Fruit fly (Drosophila melanogaster) whole organism, embryonic: ENCODE measurements around the gene sob.

Experiments used
- Awh ChIP-seq: fragments of 200-800 bp; sonication (Bioruptor generic); IDR thresholded peaks from 2 replicates; pipeline ENCODE4, ENCODE4 v1.3.6; 2022; ENCODE audit warnings: missing biosample characterization, missing genetic modification characterization
- B-H2 ChIP-seq: fragments of 200-800 bp; sonication (Bioruptor generic); optimal IDR thresholded peaks from 2 replicates; lab custom pipeline; 2018; ENCODE audit warnings: missing biosample characterization, mild to moderate bottlenecking, missing genetic modification characterization
- CG10959 ChIP-seq: fragments of 200-800 bp; sonication (Bioruptor generic); IDR thresholded peaks from 2 replicates; pipeline ENCODE4 v1.3.6; 2022; ENCODE audit warnings: missing biosample characterization, missing genetic modification characterization
- CG13775 ChIP-seq: fragments of 200-800 bp; sonication (Bioruptor generic); optimal IDR thresholded peaks from 3 replicates; lab custom pipeline; 2017; ENCODE audit warnings: missing biosample characterization, mild to moderate bottlenecking, missing genetic modification characterization
- CG14014 ChIP-seq: fragments of 200-800 bp; sonication (Bioruptor generic); IDR thresholded peaks from 2 replicates; pipeline ENCODE4 v1.3.6; 2022; ENCODE audit warnings: missing biosample characterization, missing genetic modification characterization
- CG14441 ChIP-seq: fragments of 200-800 bp; sonication (Bioruptor generic); IDR thresholded peaks from 2 replicates; pipeline ENCODE4 v1.3.6; 2022; ENCODE audit warnings: missing biosample characterization, missing genetic modification characterization
- CG14667 ChIP-seq: fragments of 200-800 bp; sonication (Bioruptor generic); IDR thresholded peaks from 2 replicates; pipeline ENCODE4 v1.3.6; 2022; ENCODE audit warnings: missing biosample characterization, missing genetic modification characterization
- CG1603 ChIP-seq: fragments of 200-800 bp; sonication (Bioruptor generic); optimal IDR thresholded peaks from 2 replicates; lab custom pipeline; 2019; ENCODE audit warnings: missing biosample characterization, mild to moderate bottlenecking, missing genetic modification characterization, moderate library complexity
- CG17361 ChIP-seq: fragments of 200-800 bp; sonication (Bioruptor generic); IDR thresholded peaks from 3 replicates; pipeline ENCODE4 v1.3.6; 2022; ENCODE audit warnings: missing biosample characterization, missing genetic modification characterization
- CG17568 ChIP-seq: fragments of 200-800 bp; sonication (Bioruptor generic); optimal IDR thresholded peaks from 2 replicates; lab custom pipeline; 2018; ENCODE audit warnings: missing biosample characterization, mild to moderate bottlenecking, missing genetic modification characterization, moderate library complexity
- CG18764 ChIP-seq: fragments of 200-800 bp; sonication (Bioruptor generic); optimal IDR thresholded peaks from 3 replicates; lab custom pipeline; 2016; ENCODE audit warnings: missing biosample characterization, missing genetic modification characterization
- CG30020 ChIP-seq: fragments of 200-800 bp; optimal IDR thresholded peaks from 2 replicates; lab custom pipeline; 2019; ENCODE audit warnings: missing biosample characterization, mild to moderate bottlenecking, missing genetic modification characterization, moderate library complexity
- CG32772 ChIP-seq: fragments of 200-800 bp; sonication (Bioruptor generic); IDR thresholded peaks from 2 replicates; pipeline ENCODE4 v1.3.6; 2022; ENCODE audit warnings: missing biosample characterization, missing genetic modification characterization
- CG3281 ChIP-seq: fragments of 200-800 bp; sonication (Bioruptor generic); optimal IDR thresholded peaks from 3 replicates; lab custom pipeline; 2017; ENCODE audit warnings: missing biosample characterization, mild to moderate bottlenecking, missing genetic modification characterization
- CG3726 ChIP-seq: fragments of 200-800 bp; sonication (Bioruptor generic); IDR thresholded peaks from 3 replicates; pipeline ENCODE4, ENCODE4 v1.3.6; 2022; ENCODE audit warnings: missing biosample characterization, missing genetic modification characterization
- CG4424 ChIP-seq: fragments of 200-800 bp; sonication (Bioruptor generic); optimal IDR thresholded peaks from 3 replicates; lab custom pipeline; 2016; ENCODE audit warnings: missing biosample characterization, missing genetic modification characterization
- CG7372 ChIP-seq: fragments of 200-800 bp; sonication (Bioruptor generic); IDR thresholded peaks from 2 replicates; pipeline ENCODE4 v1.3.6; 2022; ENCODE audit warnings: missing biosample characterization, missing genetic modification characterization
- CG7839 ChIP-seq: fragments of 200-800 bp; sonication (Bioruptor generic); optimal IDR thresholded peaks from 3 replicates; lab custom pipeline; 2018; ENCODE audit warnings: missing biosample characterization, mild to moderate bottlenecking, missing genetic modification characterization, moderate library complexity
- CG8388 ChIP-seq: fragments of 200-800 bp; sonication (Bioruptor generic); optimal IDR thresholded peaks from 2 replicates; lab custom pipeline; 2019; ENCODE audit warnings: missing biosample characterization, mild to moderate bottlenecking, missing genetic modification characterization, moderate library complexity
- CG9215 ChIP-seq: fragments of 200-800 bp; sonication (Bioruptor generic); IDR thresholded peaks from 2 replicates; pipeline ENCODE4 v1.3.6; 2022; ENCODE audit warnings: missing biosample characterization, missing genetic modification characterization
- CG9727 ChIP-seq: fragments of 200-800 bp; sonication (Bioruptor generic); optimal IDR thresholded peaks from 3 replicates; lab custom pipeline; 2017; ENCODE audit warnings: missing biosample characterization, mild to moderate bottlenecking, missing genetic modification characterization
- CG9817 ChIP-seq: fragments of 200-800 bp; sonication (Bioruptor generic); optimal IDR thresholded peaks from 2 replicates; lab custom pipeline; 2018; ENCODE audit warnings: missing biosample characterization, mild to moderate bottlenecking, missing genetic modification characterization, moderate library complexity
- Camta ChIP-seq: fragments of 200-800 bp; sonication (Bioruptor generic); optimal IDR thresholded peaks from 2 replicates; lab custom pipeline; 2016; ENCODE audit warnings: missing biosample characterization, missing genetic modification characterization
- Dfd ChIP-seq, 2 experiments: fragments of >200 bp; optimal IDR thresholded peaks; 2 replicates each; lab custom pipeline; 2017; ENCODE audit warnings: missing biosample characterization in 2 of 2, missing genetic modification characterization in 2 of 2
- Dip2 ChIP-seq: fragments of 200-800 bp; sonication (Bioruptor generic); IDR thresholded peaks from 2 replicates; pipeline ENCODE4 v1.3.6; 2022; ENCODE audit warnings: missing biosample characterization, missing genetic modification characterization
- E2f2 ChIP-seq: fragments of 200-800 bp; sonication (Bioruptor generic); IDR thresholded peaks from 2 replicates; pipeline ENCODE4 v1.3.6; 2022; ENCODE audit warnings: missing biosample characterization, missing genetic modification characterization
- Lhr ChIP-seq: fragments of 200-800 bp; sonication (Bioruptor generic); optimal IDR thresholded peaks from 3 replicates; lab custom pipeline; 2017; ENCODE audit warnings: mild to moderate bottlenecking, missing biosample characterization, missing genetic modification reagents, missing genetic modification characterization
- Mad ChIP-seq: fragments of 200-800 bp; sonication (Bioruptor generic); optimal IDR thresholded peaks from 2 replicates; lab custom pipeline; 2016; ENCODE audit warnings: missing biosample characterization, missing genetic modification characterization
- Myb ChIP-seq: fragments of 200-800 bp; sonication (Bioruptor generic); optimal IDR thresholded peaks from 2 replicates; lab custom pipeline; 2016; ENCODE audit warnings: missing biosample characterization, missing genetic modification characterization
- NC2α ChIP-seq: fragments of 200-800 bp; sonication (Bioruptor generic); optimal IDR thresholded peaks from 2 replicates; lab custom pipeline; 2016; ENCODE audit warnings: missing biosample characterization, missing genetic modification characterization
- NFAT ChIP-seq: fragments of 200-800 bp; sonication (Bioruptor generic); IDR thresholded peaks from 2 replicates; pipeline ENCODE4 v1.3.6; 2022; ENCODE audit warnings: missing biosample characterization, missing genetic modification characterization
- Pdp1 ChIP-seq, 2 experiments: fragments of 200-800 bp; sonication (Bioruptor generic); optimal IDR thresholded peaks; 3 replicates each; lab custom pipeline; 2016; ENCODE audit warnings: missing biosample characterization in 2 of 2, missing genetic modification characterization in 2 of 2, mild to moderate bottlenecking in 1 of 2, moderate library complexity in 1 of 2
- Rfx ChIP-seq: fragments of 200-800 bp; sonication (Bioruptor generic); IDR thresholded peaks from 2 replicates; pipeline ENCODE4 v1.3.6; 2022; ENCODE audit warnings: missing biosample characterization, missing genetic modification characterization
- Rx ChIP-seq: fragments of 200-800 bp; sonication (Bioruptor generic); IDR thresholded peaks from 2 replicates; pipeline ENCODE4 v1.3.6; 2022; ENCODE audit warnings: missing biosample characterization, missing genetic modification characterization
- Side ChIP-seq: fragments of 200-800 bp; sonication (Bioruptor generic); optimal IDR thresholded peaks from 2 replicates; lab custom pipeline; 2016; ENCODE audit warnings: missing biosample characterization, missing genetic modification characterization
- Ssrp ChIP-seq: fragments of 200-800 bp; sonication (Bioruptor generic); optimal IDR thresholded peaks from 2 replicates; lab custom pipeline; 2018; ENCODE audit warnings: missing biosample characterization, mild to moderate bottlenecking, missing genetic modification characterization, moderate library complexity
- bab2 ChIP-seq: fragments of 200-800 bp; sonication (Bioruptor generic); optimal IDR thresholded peaks from 2 replicates; lab custom pipeline; 2016; ENCODE audit warnings: missing biosample characterization, missing genetic modification characterization
- chm ChIP-seq: fragments of 200-800 bp; sonication (Bioruptor generic); IDR thresholded peaks from 2 replicates; pipeline ENCODE4 v1.3.6; 2022; ENCODE audit warnings: missing biosample characterization, missing genetic modification characterization
- gem ChIP-seq: fragments of 200-800 bp; sonication (Bioruptor generic); optimal IDR thresholded peaks from 2 replicates; lab custom pipeline; 2019; ENCODE audit warnings: missing biosample characterization, mild to moderate bottlenecking, missing genetic modification characterization, moderate library complexity
- gfzf ChIP-seq: fragments of 200-800 bp; sonication (Bioruptor generic); optimal IDR thresholded peaks from 2 replicates; lab custom pipeline; 2016; ENCODE audit warnings: missing biosample characterization, mild to moderate bottlenecking, missing genetic modification characterization, moderate library complexity
- grau ChIP-seq: fragments of 200-800 bp; optimal IDR thresholded peaks from 3 replicates; lab custom pipeline; 2019; ENCODE audit warnings: missing biosample characterization, mild to moderate bottlenecking, missing genetic modification characterization, moderate library complexity
- gsb ChIP-seq: fragments of 200-800 bp; sonication (Bioruptor generic); IDR thresholded peaks from 2 replicates; pipeline ENCODE4 v1.3.6; 2022; ENCODE audit warnings: missing biosample characterization, missing genetic modification characterization
- luna ChIP-seq: fragments of 200-800 bp; sonication (Bioruptor generic); optimal IDR thresholded peaks from 2 replicates; lab custom pipeline; 2016; ENCODE audit warnings: missing biosample characterization, missing genetic modification characterization
- nau ChIP-seq: fragments of 200-800 bp; sonication (Bioruptor generic); optimal IDR thresholded peaks from 3 replicates; lab custom pipeline; 2017; ENCODE audit warnings: missing biosample characterization, mild to moderate bottlenecking, missing genetic modification characterization, missing genetic modification reagents
- so ChIP-seq: fragments of 200-800 bp; sonication (Bioruptor generic); IDR thresholded peaks from 3 replicates; pipeline ENCODE4 v1.3.6; 2022; ENCODE audit warnings: missing biosample characterization, missing genetic modification characterization
- tin ChIP-seq: fragments of 200-800 bp; sonication (Bioruptor generic); optimal IDR thresholded peaks from 3 replicates; lab custom pipeline; 2016; ENCODE audit warnings: missing biosample characterization, missing genetic modification characterization
- tx ChIP-seq: fragments of 200-800 bp; sonication (Bioruptor generic); optimal IDR thresholded peaks from 2 replicates; lab custom pipeline; 2016; ENCODE audit warnings: missing biosample characterization, missing genetic modification characterization
- z ChIP-seq: fragments of 200-800 bp; sonication (Bioruptor generic); IDR thresholded peaks from 3 replicates; pipeline ENCODE4 v1.3.6; 2022; ENCODE audit warnings: missing biosample characterization, missing genetic modification characterization
- zfh2 ChIP-seq: fragments of 200-800 bp; sonication (Bioruptor generic); optimal IDR thresholded peaks from 2 replicates; lab custom pipeline; 2016; ENCODE audit warnings: missing biosample characterization, missing genetic modification characterization

sob gene

dm6 chr2L:3575679-3576442 lies 4.7 kb downstream of the sob start, which contains the start of gene CG43815 (continued):
- TF ChIP-seq CG3726 (GFP tag; lab: Robert Waterston, UW) = no peak
- TF ChIP-seq gem (tag; lab: Kevin White, UChicago) = peak; percentile 58
- 0 out of 2 replicates have a peak, but pooled peaks have one; percentile 10 for TF ChIP-seq E2f2
- TF ChIP-seq CG13775 (GFP tag; lab: Kevin White, UChicago) = no peak
- peak; percentile 12 for TF ChIP-seq grau (tag; lab: Kevin White, UChicago)
- TF ChIP-seq Pdp1 (GFP tag; optimal IDR thresholded peaks at IDR 0.05; lab: Kevin White, UChicago) = peak in 1 of 2 experiments; percentile 15
- peak; percentile 1 for TF ChIP-seq CG7839 (tag; lab: Kevin White, UChicago)
- peak; percentile 31 for TF ChIP-seq CG9727
- TF ChIP-seq chm (GFP tag; lab: Robert Waterston, UW) = no peak

- peak; percentile 83 for TF ChIP-seq tin (GFP tag; lab: Kevin White, UChicago)
- peak; percentile 87 for TF ChIP-seq CG8388 (GFP tag; lab: Kevin White, UChicago)
- TF ChIP-seq CG17568 = peak; percentile 10
- peak; percentile 49 for TF ChIP-seq CG9817 (tag; lab: Kevin White, UChicago)
- no peak for TF ChIP-seq gfzf (GFP tag; lab: Kevin White, UChicago)
- peak; percentile 61 for TF ChIP-seq Camta (GFP tag; lab: Kevin White, UChicago)
- TF ChIP-seq CG14667 (GFP tag; lab: Robert Waterston, UW) = peak; percentile 84
- peak; percentile 95 for TF ChIP-seq CG1603 (tag; lab: Kevin White, UChicago)
- TF ChIP-seq CG7372 (GFP tag; lab: Robert Waterston, UW) = peak; percentile 57
- peak; percentile 70 for TF ChIP-seq NC2α (GFP tag; lab: Kevin White, UChicago)
- TF ChIP-seq so (GFP tag; lab: Robert Waterston, UW) = peak; percentile 70; the same call in 2 of the 3 replicates
- no peak for TF ChIP-seq CG30020 (tag; lab: Kevin White, UChicago)
- peak; percentile 7 for TF ChIP-seq nau
- peak; percentile 37 for TF ChIP-seq Mad (GFP tag; lab: Kevin White, UChicago)
- TF ChIP-seq Pdp1 (GFP tag; optimal IDR thresholded peaks at IDR 0.05; lab: Kevin White, UChicago) = peak; percentile 61 to 77
- peak; percentile 33; the same call in 1 of the 2 replicates for TF ChIP-seq Dip2 (GFP tag; lab: Robert Waterston, UW)
- TF ChIP-seq CG10959 (GFP tag; lab: Robert Waterston, UW) = peak; percentile 83
- TF ChIP-seq CG4424 (GFP tag; lab: Kevin White, UChicago) = peak; percentile 80
- no peak for TF ChIP-seq B-H2
- TF ChIP-seq gsb (GFP tag; lab: Robert Waterston, UW) = peak; percentile 16; the same call in 1 of the 2 replicates
- TF ChIP-seq CG9215 = peak; percentile 52; the same call in 1 of the 2 replicates
- no peak for TF ChIP-seq NFAT (GFP tag; lab: Robert Waterston, UW)
- no peak for TF ChIP-seq CG3281 (GFP tag; lab: Kevin White, UChicago)
- TF ChIP-seq CG32772 (GFP tag; lab: Robert Waterston, UW) = peak; percentile 81
- peak; percentile 76 for TF ChIP-seq Side (GFP tag; lab: Kevin White, UChicago)
- TF ChIP-seq luna = no peak
- TF ChIP-seq zfh2 (GFP tag; lab: Kevin White, UChicago) = no peak
- TF ChIP-seq Dfd (GFP tag; optimal IDR thresholded peaks at IDR 0.05; lab: Kevin White, UChicago) = no peak
- peak; percentile 67 for TF ChIP-seq CG14014
- peak; percentile 76 for TF ChIP-seq Awh (GFP tag; lab: Robert Waterston, UW)
- TF ChIP-seq tx (GFP tag; lab: Kevin White, UChicago) = peak; percentile 36
- peak; percentile 73 for TF ChIP-seq CG18764 (GFP tag; lab: Kevin White, UChicago)
- peak; percentile 87 for TF ChIP-seq Ssrp (tag; lab: Kevin White, UChicago)
- peak; percentile 73 for TF ChIP-seq bab2 (GFP tag; lab: Kevin White, UChicago)
- 0 out of 3 replicates have a peak, but pooled peaks have one; percentile 13 for TF ChIP-seq z (GFP tag; lab: Robert Waterston, UW)
- TF ChIP-seq Rx (GFP tag; lab: Robert Waterston, UW) = peak; percentile 84
- peak; percentile 62 for TF ChIP-seq Rfx
- peak; percentile 80 for TF ChIP-seq CG14441 (GFP tag; lab: Robert Waterston, UW)
- TF ChIP-seq CG17361 (GFP tag; lab: Robert Waterston, UW) = peak; percentile 68
- TF ChIP-seq Lhr = peak; percentile 63
- peak; percentile 19 for TF ChIP-seq Myb (GFP tag; lab: Kevin White, UChicago)
Measured at dm6 chr2L:3573907-3574306, 6.7 kb downstream of the sob start.
